Worm (Caenorhabditis elegans) whole organism, young adult: ENCODE data around the gene nhr-213.

Experiments
- B0261.1 ChIP-seq: sonication (generic microtip); optimal IDR thresholded peaks from 2 replicates; lab custom pipeline; 2016; ENCODE audit warnings: mild to moderate bottlenecking, missing genetic modification characterization, moderate library complexity, missing compliant biosample characterization
- C06A6.2 ChIP-seq: fragments of 200-800 bp; sonication (Bioruptor generic); conservative IDR thresholded peaks from 2 replicates; pipeline ENCODE4 v1.3.6; 2022; ENCODE audit warnings: missing genetic modification characterization, missing compliant biosample characterization
- D2030.7 ChIP-seq: fragments of 200-800 bp; sonication (Bioruptor generic); IDR thresholded peaks from 2 replicates; pipeline ENCODE4 v1.3.6; 2022; ENCODE audit warnings: missing genetic modification reagents, missing genetic modification characterization, missing compliant biosample characterization
- F22D6.2 ChIP-seq: sonication (generic microtip); optimal IDR thresholded peaks from 2 replicates; lab custom pipeline; 2016; ENCODE audit warnings: mild to moderate bottlenecking, missing genetic modification characterization, missing compliant biosample characterization
- F37B4.10 ChIP-seq: fragments of 200-800 bp; sonication (Bioruptor generic); IDR thresholded peaks from 2 replicates; pipeline ENCODE4 v1.3.6; 2022; ENCODE audit warnings: missing genetic modification characterization, missing compliant biosample characterization
- F39B2.1 ChIP-seq: fragments of 200-800 bp; sonication (Bioruptor generic); IDR thresholded peaks from 2 replicates; pipeline ENCODE4 v1.3.6; 2022; ENCODE audit warnings: missing genetic modification reagents, missing genetic modification characterization, missing compliant biosample characterization
- F49E8.2 ChIP-seq: sonication (generic microtip); optimal IDR thresholded peaks from 3 replicates; lab custom pipeline; 2017; ENCODE audit warnings: missing genetic modification characterization, mild to moderate bottlenecking, missing compliant biosample characterization, antibody characterized with exemption, moderate library complexity; ENCODE audit not compliant: insufficient read depth
- F55B11.4 ChIP-seq: sonication (generic microtip); optimal IDR thresholded peaks from 2 replicates; lab custom pipeline; 2016; ENCODE audit warnings: missing compliant biosample characterization, missing genetic modification characterization, borderline replicate concordance; ENCODE audit not compliant: insufficient read depth
- K12H6.12 ChIP-seq: fragments of 200-800 bp; sonication (Bioruptor generic); optimal IDR thresholded peaks from 2 replicates; lab custom pipeline; 2018; ENCODE audit warnings: mild to moderate bottlenecking, missing genetic modification characterization, missing compliant biosample characterization
- Y79H2A.3 ChIP-seq: fragments of 200-800 bp; sonication (Bioruptor generic); conservative IDR thresholded peaks from 2 replicates; pipeline ENCODE4 v1.3.6; 2022; ENCODE audit warnings: missing genetic modification reagents, missing genetic modification characterization, missing compliant biosample characterization
- Y95B8A.8 ChIP-seq: fragments of 200-800 bp; sonication (Bioruptor generic); IDR thresholded peaks from 2 replicates; pipeline ENCODE4 v1.3.6; 2022; ENCODE audit warnings: missing genetic modification reagents, missing genetic modification characterization, missing compliant biosample characterization
- athp-1 ChIP-seq: sonication (generic microtip); optimal IDR thresholded peaks from 2 replicates; lab custom pipeline; 2017; ENCODE audit warnings: mild to moderate bottlenecking, missing genetic modification characterization, missing compliant biosample characterization
- attf-5 ChIP-seq: fragments of 200-800 bp; sonication (Bioruptor generic); optimal IDR thresholded peaks from 2 replicates; lab custom pipeline; 2018; ENCODE audit warnings: mild to moderate bottlenecking, missing genetic modification characterization, missing compliant biosample characterization
- bed-2 ChIP-seq: fragments of 200-800 bp; sonication (Bioruptor generic); IDR thresholded peaks from 2 replicates; pipeline ENCODE4 v1.3.6; 2022; ENCODE audit warnings: missing genetic modification reagents, missing genetic modification characterization, missing compliant biosample characterization
- cebp-1 ChIP-seq, 2 experiments: fragments of 200-800 bp in 1 of 2; sonication (Bioruptor generic) in 1 of 2; sonication (generic microtip) in 1 of 2; IDR thresholded peaks in 1 of 2; optimal IDR thresholded peaks in 1 of 2; 2 replicates each; pipeline versions ENCODE4 v1.3.6 to Lab custom; 2017 to 2022; ENCODE audit warnings: missing compliant biosample characterization in 2 of 2, missing genetic modification characterization in 2 of 2, mild to moderate bottlenecking in 1 of 2, missing genetic modification reagents in 1 of 2, moderate library complexity in 1 of 2
- ceh-27 ChIP-seq: fragments of 200-800 bp; sonication (Bioruptor generic); optimal IDR thresholded peaks from 2 replicates; lab custom pipeline; 2018; ENCODE audit warnings: mild to moderate bottlenecking, missing genetic modification characterization, moderate library complexity, missing compliant biosample characterization
- chd-7 ChIP-seq: sonication (generic microtip); optimal IDR thresholded peaks from 2 replicates; lab custom pipeline; 2016; ENCODE audit warnings: mild to moderate bottlenecking, missing genetic modification characterization, moderate library complexity, missing compliant biosample characterization
- dox-1 ChIP-seq: fragments of 200-800 bp; sonication (Bioruptor generic); IDR thresholded peaks from 2 replicates; pipeline ENCODE4 v1.3.6; 2022; ENCODE audit warnings: missing genetic modification reagents, missing genetic modification characterization, missing compliant biosample characterization
- dpl-1 ChIP-seq: fragments of 150-350 bp; optimal IDR thresholded peaks from 2 replicates; lab custom pipeline; 2014; ENCODE audit warnings: missing biosample characterization, missing genetic modification reagents, missing genetic modification characterization
- egl-44 ChIP-seq: fragments of 200-800 bp; sonication (Bioruptor generic); IDR thresholded peaks from 2 replicates; pipeline ENCODE4 v1.3.6; 2022; ENCODE audit warnings: missing genetic modification reagents, missing genetic modification characterization, missing compliant biosample characterization
- him-1 ChIP-seq: sonication (generic microtip); optimal IDR thresholded peaks from 2 replicates; lab custom pipeline; 2016; ENCODE audit warnings: missing genotype, missing genetic modification reagents, missing genetic modification characterization, missing compliant biosample characterization
- hlh-12 ChIP-seq: sonication (generic microtip); optimal IDR thresholded peaks from 2 replicates; lab custom pipeline; 2016; ENCODE audit warnings: missing genetic modification characterization, missing compliant biosample characterization
- hmg-1.2 ChIP-seq: fragments of 200-800 bp; sonication (Bioruptor generic); IDR thresholded peaks from 2 replicates; pipeline ENCODE4 v1.3.6; 2022; ENCODE audit warnings: missing genetic modification reagents, missing genetic modification characterization, missing compliant biosample characterization
- hsf-1 ChIP-seq: fragments of 200-800 bp; sonication (Bioruptor generic); IDR thresholded peaks from 2 replicates; pipeline ENCODE4 v1.3.6; 2022; ENCODE audit warnings: missing genetic modification reagents, missing genetic modification characterization, missing compliant biosample characterization
- let-526 ChIP-seq: fragments of 200-800 bp; sonication (Bioruptor generic); IDR thresholded peaks from 2 replicates; pipeline ENCODE4 v1.3.6; 2022; ENCODE audit warnings: missing genetic modification reagents, missing genetic modification characterization, missing compliant biosample characterization
- let-607 ChIP-seq, 2 experiments: fragments of 200-800 bp in 1 of 2; sonication (Bioruptor generic) in 1 of 2; sonication (generic microtip) in 1 of 2; optimal IDR thresholded peaks; 2 replicates each; lab custom pipeline; 2016 to 2018; ENCODE audit warnings: mild to moderate bottlenecking in 2 of 2, missing compliant biosample characterization in 2 of 2, missing genetic modification characterization in 2 of 2, moderate library complexity in 2 of 2, missing genotype in 1 of 2
- lin-40 ChIP-seq: sonication (generic microtip); optimal IDR thresholded peaks from 2 replicates; lab custom pipeline; 2016; ENCODE audit warnings: missing genetic modification characterization, mild to moderate bottlenecking, missing compliant biosample characterization, missing genotype, missing genetic modification reagents
- madf-10 ChIP-seq: sonication (generic microtip); optimal IDR thresholded peaks from 2 replicates; lab custom pipeline; 2016; ENCODE audit warnings: mild to moderate bottlenecking, missing genetic modification characterization, missing compliant biosample characterization
- madf-6 ChIP-seq: fragments of 200-800 bp; sonication (Bioruptor generic); IDR thresholded peaks from 2 replicates; pipeline ENCODE4 v1.3.6; 2022; ENCODE audit warnings: missing genetic modification reagents, missing genetic modification characterization, missing compliant biosample characterization
- mcd-1 ChIP-seq: fragments of 200-800 bp; sonication (Bioruptor generic); IDR thresholded peaks from 2 replicates; pipeline ENCODE4 v1.3.6; 2022; ENCODE audit warnings: missing genetic modification reagents, missing genetic modification characterization, missing compliant biosample characterization
- mes-4 ChIP-seq: sonication (generic microtip); optimal IDR thresholded peaks from 2 replicates; lab custom pipeline; 2016; ENCODE audit warnings: missing genotype, missing genetic modification characterization, missing compliant biosample characterization
- nfya-2 ChIP-seq: fragments of 200-800 bp; sonication (Bioruptor generic); IDR thresholded peaks from 2 replicates; pipeline ENCODE4 v1.3.6; 2022; ENCODE audit warnings: missing genetic modification reagents, missing genetic modification characterization, missing compliant biosample characterization
- nhr-120 ChIP-seq: fragments of 200-800 bp; sonication (Bioruptor generic); IDR thresholded peaks from 2 replicates; pipeline ENCODE4 v1.3.6; 2022; ENCODE audit warnings: missing genetic modification characterization, missing compliant biosample characterization
- nhr-179 ChIP-seq: sonication (generic microtip); optimal IDR thresholded peaks from 2 replicates; lab custom pipeline; 2016; ENCODE audit warnings: mild to moderate bottlenecking, missing genetic modification characterization, missing compliant biosample characterization
- nhr-90 ChIP-seq: sonication (generic microtip); optimal IDR thresholded peaks from 2 replicates; lab custom pipeline; 2016; ENCODE audit warnings: missing genotype, mild to moderate bottlenecking, missing genetic modification characterization, missing compliant biosample characterization
- rcor-1 ChIP-seq: fragments of 200-800 bp; sonication (Bioruptor generic); IDR thresholded peaks from 2 replicates; pipeline ENCODE4 v1.3.6; 2022; ENCODE audit warnings: missing genetic modification reagents, missing genetic modification characterization, missing compliant biosample characterization
- rpc-1 ChIP-seq, 2 experiments: fragments of 150-350 bp in 1 of 2; sonication (generic microtip) in 1 of 2; optimal IDR thresholded peaks; 2 replicates each; lab custom pipeline; 2014 to 2018; ENCODE audit warnings: missing biosample characterization in 1 of 2, missing genetic modification characterization in 1 of 2, missing genetic modification reagents in 1 of 2, missing genotype in 1 of 2
- snpc-3.4 ChIP-seq: sonication (generic microtip); optimal IDR thresholded peaks from 2 replicates; lab custom pipeline; 2017; ENCODE audit warnings: missing genetic modification characterization, mild to moderate bottlenecking, missing compliant biosample characterization, antibody characterized with exemption, moderate library complexity, missing genotype, missing genetic modification reagents
- somi-1 ChIP-seq: fragments of 200-800 bp; sonication (Bioruptor generic); optimal IDR thresholded peaks from 2 replicates; lab custom pipeline; 2018; ENCODE audit warnings: mild to moderate bottlenecking, missing genetic modification characterization, missing compliant biosample characterization
- sptf-2 ChIP-seq: fragments of 200-800 bp; sonication (Bioruptor generic); optimal IDR thresholded peaks from 2 replicates; lab custom pipeline; 2018; ENCODE audit warnings: mild to moderate bottlenecking, missing genetic modification characterization, missing compliant biosample characterization
- tbp1 ChIP-seq: fragments of 200-800 bp; sonication (Bioruptor generic); optimal IDR thresholded peaks from 2 replicates; lab custom pipeline; 2018; ENCODE audit warnings: mild to moderate bottlenecking, missing genetic modification characterization, missing compliant biosample characterization
- tbx-9 ChIP-seq: sonication (generic microtip); optimal IDR thresholded peaks from 2 replicates; lab custom pipeline; 2016; ENCODE audit warnings: borderline replicate concordance, missing genetic modification characterization, inconsistent platforms, missing compliant biosample characterization
- tlf-1 ChIP-seq: fragments of 200-800 bp; sonication (Bioruptor generic); optimal IDR thresholded peaks from 2 replicates; lab custom pipeline; 2018; ENCODE audit warnings: mild to moderate bottlenecking, missing genetic modification characterization, missing compliant biosample characterization
- unc-62 ChIP-seq: fragments of 150-350 bp; optimal IDR thresholded peaks from 2 replicates; lab custom pipeline; 2014; ENCODE audit warnings: missing biosample characterization, missing genetic modification reagents, missing genetic modification characterization
- zfh-2 ChIP-seq: fragments of 200-800 bp; sonication (Bioruptor generic); conservative IDR thresholded peaks from 2 replicates; pipeline ENCODE4 v1.3.6; 2022; ENCODE audit warnings: missing genetic modification reagents, missing genetic modification characterization, missing compliant biosample characterization
- ztf-22 ChIP-seq: fragments of 200-800 bp; sonication (Bioruptor generic); optimal IDR thresholded peaks from 2 replicates; lab custom pipeline; 2018; ENCODE audit warnings: mild to moderate bottlenecking, missing genetic modification characterization, moderate library complexity, missing compliant biosample characterization
- ztf-6 ChIP-seq: fragments of 200-800 bp; sonication (Bioruptor generic); IDR thresholded peaks from 2 replicates; pipeline ENCODE4 v1.3.6; 2022; ENCODE audit warnings: missing genetic modification reagents, missing genetic modification characterization, missing compliant biosample characterization

Gene nhr-213

ce11 chrV:15873762-15874161, 22.8 kb downstream of the nhr-213 start (continued):
- TF ChIP-seq somi-1 (peak; percentile 87), unc-62 (no peak), hlh-12 (tag; lab: Kevin White, UChicago) (peak; percentile 92), let-607 (tag; optimal IDR thresholded peaks at IDR 0.05; lab: Kevin White, UChicago) (peak; percentile 71 to 75), madf-10 (tag; lab: Kevin White, UChicago) (peak; percentile 87), F39B2.1 (GFP tag; lab: Robert Waterston, UW) (no peak), tbx-9 (peak; percentile 96), nhr-179 (tag; lab: Kevin White, UChicago) (peak; percentile 86), rpc-1 (optimal IDR thresholded peaks at IDR 0.05; lab: Kevin White, UChicago) (peak; percentile 98), rpc-1 (tag; optimal IDR thresholded peaks at IDR 0.05; lab: Kevin White, UChicago) (peak; percentile 99), F55B11.4 (tag; lab: Kevin White, UChicago) (no peak), nfya-2 (GFP tag; lab: Robert Waterston, UW) (0 out of 2 replicates have a peak, but pooled peaks have one; percentile 49), mcd-1 (GFP tag; lab: Robert Waterston, UW) (peak; percentile 84), ceh-27 (GFP tag; lab: Kevin White, UChicago) (peak; percentile 90), athp-1 (tag; lab: Kevin White, UChicago) (peak; percentile 96), zfh-2 (GFP tag; lab: Robert Waterston, UW) (no peak; the same call in 1 of the 2 replicates), rcor-1 (GFP tag; lab: Robert Waterston, UW) (peak; percentile 87), dox-1 (GFP tag; lab: Robert Waterston, UW) (peak; percentile 96), dpl-1 (GFP tag; lab: Kevin White, UChicago) (peak; percentile 8), bed-2 (GFP tag; lab: Robert Waterston, UW) (peak; percentile 85; the same call in 1 of the 2 replicates), tlf-1 (GFP tag; lab: Kevin White, UChicago) (peak; percentile 39), F49E8.2 (tag; lab: Kevin White, UChicago) (peak; percentile 51), B0261.1 (tag; lab: Kevin White, UChicago) (peak; percentile 99), chd-7 (tag; lab: Kevin White, UChicago) (peak; percentile 95), F22D6.2 (peak; percentile 67), madf-6 (GFP tag; lab: Robert Waterston, UW) (peak; percentile 81), nhr-120 (GFP tag; lab: Robert Waterston, UW) (peak; percentile 95), attf-5 (GFP tag; lab: Kevin White, UChicago) (peak; percentile 87), D2030.7 (peak; percentile 87), ztf-6 (GFP tag; lab: Robert Waterston, UW) (peak; percentile 88), lin-40 (tag; lab: Kevin White, UChicago) (no peak), Y79H2A.3 (GFP tag; lab: Robert Waterston, UW) (0 out of 2 replicates have a peak, but pooled peaks have one; percentile 65), nhr-90 (peak; percentile 98), egl-44 (GFP tag; lab: Robert Waterston, UW) (peak; percentile 96), hmg-1.2 (GFP tag; lab: Robert Waterston, UW) (peak; percentile 87), sptf-2 (GFP tag; lab: Kevin White, UChicago) (peak; percentile 91), C06A6.2 (peak; percentile 83), K12H6.12 (tag; lab: Kevin White, UChicago) (peak; percentile 77), mes-4 (tag; lab: Kevin White, UChicago) (peak; percentile 93), snpc-3.4 (peak; percentile 93), ztf-22 (peak; percentile 76), F37B4.10 (GFP tag; lab: Robert Waterston, UW) (peak; percentile 92; the same call in 1 of the 2 replicates), hsf-1 (GFP tag; lab: Robert Waterston, UW) (peak; percentile 67; the same call in 1 of the 2 replicates), cebp-1 (GFP tag; IDR thresholded peaks at IDR 0.05; lab: Robert Waterston, UW) (peak; percentile 68; the same call in 1 of the 2 replicates), cebp-1 (tag; optimal IDR thresholded peaks at IDR 0.05; lab: Kevin White, UChicago) (peak; percentile 90), tbp1 (peak; percentile 100), Y95B8A.8 (GFP tag; lab: Robert Waterston, UW) (0 out of 2 replicates have a peak, but pooled peaks have one; percentile 60), let-526 (peak; percentile 89), him-1 (tag; lab: Kevin White, UChicago) (peak; percentile 96)
